Fruit fly (Drosophila melanogaster): ENCODE measurements around the gene noi.

The noi gene

dm6 chr3R:5547464-5547943, 43.8 kb downstream of the noi start, which contains the start of gene CG2519:
Gene CG2519, minus strand, starts transcription at chr3R:5547775.
- peak; percentile 31 for TF ChIP-seq CG17801 (GFP tag; optimal IDR thresholded peaks at IDR 0.05; ENCODE audit: partially characterized antibody)
